Worm (Caenorhabditis elegans): ENCODE data around the gene F08D12.7.

Gene F08D12.7

DNA sequence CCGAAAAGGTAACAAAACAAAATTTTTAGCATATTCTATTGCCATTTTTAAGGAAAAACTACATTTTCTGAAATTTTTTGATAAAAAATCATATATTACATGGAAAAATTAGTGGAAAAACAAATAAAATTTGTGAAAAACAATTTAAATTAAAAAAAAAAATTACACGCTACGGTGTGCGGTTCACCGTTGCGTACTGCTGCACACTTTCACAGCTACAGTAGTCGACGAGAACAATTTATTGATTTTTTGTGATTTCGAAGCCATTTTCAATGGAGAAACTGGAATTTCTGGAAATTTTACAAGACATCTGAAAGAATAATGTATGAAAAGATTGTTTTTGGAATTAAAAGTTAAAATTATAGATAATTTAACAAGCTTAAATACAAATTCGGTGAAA, 46.1 kb upstream of the F08D12.7 start (continued):
- TF ChIP-seq ama-1 (optimal IDR thresholded peaks at IDR 0.05): no peak
- no peak for TF ChIP-seq ama-1 (GFP tag; optimal IDR thresholded peaks at IDR 0.05)
- peak; percentile 94 for TF ChIP-seq lsl-1 (GFP tag; optimal IDR thresholded peaks at IDR 0.05)
- TF ChIP-seq F22D6.2 (tag; optimal IDR thresholded peaks at IDR 0.05): no peak
- TF ChIP-seq ztf-25 (GFP tag; IDR thresholded peaks at IDR 0.05): no peak
- TF ChIP-seq mel-28 (tag; optimal IDR thresholded peaks at IDR 0.05; ENCODE audit: borderline replicate concordance): no peak
- TF ChIP-seq madf-6 (GFP tag; IDR thresholded peaks at IDR 0.05): peak; percentile 86
- TF ChIP-seq mxl-1 (tag; optimal IDR thresholded peaks at IDR 0.05): no peak
- TF ChIP-seq zfh-2 (GFP tag; conservative IDR thresholded peaks at IDR 0.05): no peak
- TF ChIP-seq B0261.1 (tag; optimal IDR thresholded peaks at IDR 0.05): no peak
- TF ChIP-seq mcd-1 (GFP tag; IDR thresholded peaks at IDR 0.05): 0 out of 2 replicates have a peak, but pooled peaks have one; percentile 14
- TF ChIP-seq zim-3 (tag; optimal IDR thresholded peaks at IDR 0.05): no peak
- TF ChIP-seq F10E7.11 (tag; optimal IDR thresholded peaks at IDR 0.05): no peak
- TF ChIP-seq ceh-27 (GFP tag; optimal IDR thresholded peaks at IDR 0.05): no peak
- no peak for TF ChIP-seq C06A6.2 (GFP tag; conservative IDR thresholded peaks at IDR 0.05)
- no peak for TF ChIP-seq ekl-4 (GFP tag; IDR thresholded peaks at IDR 0.05)
- TF ChIP-seq snpc-1.3 (tag; optimal IDR thresholded peaks at IDR 0.05; ENCODE audit: insufficient read depth): peak; percentile 28
- TF ChIP-seq aptf-3 (GFP tag; IDR thresholded peaks at IDR 0.05): no peak
- TF ChIP-seq bed-2 (GFP tag; IDR thresholded peaks at IDR 0.05): no peak
- TF ChIP-seq nfya-2 (GFP tag; IDR thresholded peaks at IDR 0.05): no peak
- peak; percentile 85 for TF ChIP-seq xnd-1 (tag; optimal IDR thresholded peaks at IDR 0.05)
- TF ChIP-seq F33H1.4 (GFP tag; IDR thresholded peaks at IDR 0.05): no peak
- TF ChIP-seq attf-5 (GFP tag; optimal IDR thresholded peaks at IDR 0.05): no peak
- TF ChIP-seq gei-17 (GFP tag; optimal IDR thresholded peaks at IDR 0.05): no peak
- TF ChIP-seq madf-3 (GFP tag; IDR thresholded peaks at IDR 0.05): no peak
- no peak for TF ChIP-seq cebp-1 (GFP tag; IDR thresholded peaks at IDR 0.05)
- no peak for TF ChIP-seq cebp-1 (tag; optimal IDR thresholded peaks at IDR 0.05)
- TF ChIP-seq efl-1 (GFP tag; optimal IDR thresholded peaks at IDR 0.05): peak; percentile 12
- TF ChIP-seq tbx-9 (tag; optimal IDR thresholded peaks at IDR 0.05; ENCODE audit: borderline replicate concordance): no peak
- TF ChIP-seq die-1 (tag; optimal IDR thresholded peaks at IDR 0.05): no peak
- no peak for TF ChIP-seq athp-1 (tag; optimal IDR thresholded peaks at IDR 0.05)
- no peak for TF ChIP-seq ceh-58 (GFP tag; IDR thresholded peaks at IDR 0.05)
- TF ChIP-seq F52B5.7 (tag; optimal IDR thresholded peaks at IDR 0.05): no peak
- TF ChIP-seq nhr-27 (tag; optimal IDR thresholded peaks at IDR 0.05): no peak

DNA sequence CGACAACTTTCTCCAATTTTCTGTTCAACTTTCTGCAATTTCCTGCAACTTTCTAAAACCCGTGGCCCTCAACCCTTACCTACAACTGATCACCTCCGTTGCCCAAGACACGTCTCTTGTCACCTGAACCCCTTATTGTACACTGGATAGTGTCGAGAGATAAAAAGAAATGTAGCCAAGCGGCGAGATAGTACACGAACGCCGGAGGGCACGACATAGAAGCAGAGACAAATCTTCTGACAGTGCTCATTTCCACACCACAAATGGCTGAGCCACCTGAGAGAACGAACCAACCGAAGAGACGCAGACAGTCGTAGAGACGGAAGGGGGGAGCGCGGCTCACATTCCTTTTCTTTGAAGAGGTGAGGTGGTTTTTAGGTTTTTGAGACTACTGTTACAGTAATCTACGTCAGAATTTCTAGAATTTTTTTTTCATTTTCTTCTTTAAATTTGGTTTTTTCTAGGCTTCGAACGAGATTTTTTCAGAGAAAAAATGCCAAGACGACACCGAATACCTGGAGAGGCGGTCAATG, 38.8 kb upstream of the F08D12.7 start, which contains the start of gene K12H6.12:
K12H6.12 (plus strand) TSS at position 483 of the 533 bp plus-strand sequence.
- TF ChIP-seq madf-3 (GFP tag; IDR thresholded peaks at IDR 0.05) (no peak), hmg-1.2 (GFP tag; IDR thresholded peaks at IDR 0.05) (peak; percentile 80), nhr-179 (tag; optimal IDR thresholded peaks at IDR 0.05) (no peak), pha-4 (tag; optimal IDR thresholded peaks at IDR 0.05) (no peak), cebp-2 (GFP tag; IDR thresholded peaks at IDR 0.05) (no peak), zfh-2 (GFP tag; conservative IDR thresholded peaks at IDR 0.05) (0 out of 2 replicates have a peak, but pooled peaks have one; percentile 43), Y53F4B.3 (GFP tag; IDR thresholded peaks at IDR 0.05) (no peak), dox-1 (GFP tag; IDR thresholded peaks at IDR 0.05) (no peak), pbrm-1 (GFP tag; IDR thresholded peaks at IDR 0.05) (no peak)

Data from whole organism, young adult.